Fruit fly (Drosophila melanogaster): ENCODE measurements around the gene IPIP.

Gene IPIP

dm6 chr2L:6078757-6079351 lies 31.1 kb downstream of the IPIP start:
- peak; percentile 57 for TF ChIP-seq psq (GFP tag; optimal IDR thresholded peaks at IDR 0.05)
- no peak for TF ChIP-seq Rel (GFP tag; optimal IDR thresholded peaks at IDR 0.05)
- TF ChIP-seq Rel (tag; optimal IDR thresholded peaks at IDR 0.05), result peak; percentile 17
- TF ChIP-seq CG9705 (GFP tag; optimal IDR thresholded peaks at IDR 0.05), result no peak
- peak; percentile 23 for TF ChIP-seq Sp1 (GFP tag; optimal IDR thresholded peaks at IDR 0.05)
- peak; percentile 30 for TF ChIP-seq Dif (GFP tag; optimal IDR thresholded peaks at IDR 0.05; ENCODE audit: partially characterized antibody)
- peak; percentile 31 for TF ChIP-seq h (GFP tag; optimal IDR thresholded peaks at IDR 0.05)
- TF ChIP-seq tai (GFP tag; optimal IDR thresholded peaks at IDR 0.05), result peak; percentile 95
- TF ChIP-seq dl (GFP tag; optimal IDR thresholded peaks at IDR 0.05; ENCODE audit: insufficient read depth in 1 of 2, partially characterized antibody in 2 of 2), result peak; percentile 0 to 19
- no peak for TF ChIP-seq woc (GFP tag; optimal IDR thresholded peaks at IDR 0.05)
- TF ChIP-seq Mio (GFP tag; optimal IDR thresholded peaks at IDR 0.05), result no peak
- TF ChIP-seq brk (GFP tag; optimal IDR thresholded peaks at IDR 0.05), result no peak
- no peak for TF ChIP-seq N (GFP tag; optimal IDR thresholded peaks at IDR 0.05)

dm6 chr2L:6080329-6080728 lies 32.5 kb downstream of the IPIP start:
- no peak for TF ChIP-seq Dif (GFP tag; optimal IDR thresholded peaks at IDR 0.05; ENCODE audit: partially characterized antibody)
- no peak for TF ChIP-seq Rel (GFP tag; optimal IDR thresholded peaks at IDR 0.05)
- peak; percentile 11 for TF ChIP-seq Rel (tag; optimal IDR thresholded peaks at IDR 0.05)

- no peak for TF ChIP-seq CG32264 (GFP tag; optimal IDR thresholded peaks at IDR 0.05)
- TF ChIP-seq HLH106 (tag; optimal IDR thresholded peaks at IDR 0.05), result peak; percentile 15
- TF ChIP-seq dsf (GFP tag; optimal IDR thresholded peaks at IDR 0.05; ENCODE audit: borderline replicate concordance), result no peak
- TF ChIP-seq Hr78 (GFP tag; optimal IDR thresholded peaks at IDR 0.05), result no peak
- peak; percentile 51 for TF ChIP-seq lola (GFP tag; optimal IDR thresholded peaks at IDR 0.05)
- TF ChIP-seq Dfd (GFP tag; optimal IDR thresholded peaks at IDR 0.05), result no peak
- TF ChIP-seq Mio (GFP tag; optimal IDR thresholded peaks at IDR 0.05), result no peak
- TF ChIP-seq ey (GFP tag; optimal IDR thresholded peaks at IDR 0.05), result no peak
- no peak for TF ChIP-seq GATAd (GFP tag; optimal IDR thresholded peaks at IDR 0.05)
- no peak for TF ChIP-seq OdsH (GFP tag; optimal IDR thresholded peaks at IDR 0.05)
- TF ChIP-seq dmrt93B (GFP tag; optimal IDR thresholded peaks at IDR 0.05), result no peak
- no peak for TF ChIP-seq br (GFP tag; optimal IDR thresholded peaks at IDR 0.05)
- TF ChIP-seq jim (GFP tag; optimal IDR thresholded peaks at IDR 0.05), result no peak
- TF ChIP-seq pan (optimal IDR thresholded peaks at IDR 0.05), result no peak
- peak; percentile 36 for TF ChIP-seq CG9705 (GFP tag; optimal IDR thresholded peaks at IDR 0.05)
- TF ChIP-seq Jra (GFP tag; optimal IDR thresholded peaks at IDR 0.05), result no peak
- peak; percentile 54 for TF ChIP-seq Sp1 (GFP tag; optimal IDR thresholded peaks at IDR 0.05)
- TF ChIP-seq Hnf4 (GFP tag; optimal IDR thresholded peaks at IDR 0.05), result no peak
- TF ChIP-seq rgr (GFP tag; optimal IDR thresholded peaks at IDR 0.05), result no peak
- TF ChIP-seq foxo (GFP tag; optimal IDR thresholded peaks at IDR 0.05), result no peak
- no peak for TF ChIP-seq Abd-B (GFP tag; optimal IDR thresholded peaks at IDR 0.05)
- no peak for TF ChIP-seq Myc (optimal IDR thresholded peaks at IDR 0.05)
- TF ChIP-seq h (GFP tag; optimal IDR thresholded peaks at IDR 0.05), result peak; percentile 5
- TF ChIP-seq CrebA (GFP tag; optimal IDR thresholded peaks at IDR 0.05; ENCODE audit: borderline replicate concordance), result no peak
- TF ChIP-seq usp (GFP tag; optimal IDR thresholded peaks at IDR 0.05), result no peak
- TF ChIP-seq psq (GFP tag; optimal IDR thresholded peaks at IDR 0.05), result peak; percentile 57
- no peak for TF ChIP-seq Rel (GFP tag; optimal IDR thresholded peaks at IDR 0.05)
- TF ChIP-seq Rel (tag; optimal IDR thresholded peaks at IDR 0.05), result peak; percentile 50
- no peak for TF ChIP-seq brk (GFP tag; optimal IDR thresholded peaks at IDR 0.05)
- no peak for TF ChIP-seq N (GFP tag; optimal IDR thresholded peaks at IDR 0.05)
- TF ChIP-seq sage (GFP tag; optimal IDR thresholded peaks at IDR 0.05), result no peak
- no peak for TF ChIP-seq Dif (GFP tag; optimal IDR thresholded peaks at IDR 0.05; ENCODE audit: partially characterized antibody)
- TF ChIP-seq sv (GFP tag; optimal IDR thresholded peaks at IDR 0.05), result no peak
- no peak for TF ChIP-seq fru (GFP tag; optimal IDR thresholded peaks at IDR 0.05)
- TF ChIP-seq tai (GFP tag; optimal IDR thresholded peaks at IDR 0.05), result peak; percentile 49
- peak; percentile 40 for TF ChIP-seq woc (GFP tag; optimal IDR thresholded peaks at IDR 0.05)
- no peak for TF ChIP-seq Hr83 (GFP tag; optimal IDR thresholded peaks at IDR 0.05; ENCODE audit: poor library complexity, severe bottlenecking)
- peak; percentile 9 for TF ChIP-seq Vsx2 (GFP tag; optimal IDR thresholded peaks at IDR 0.05; ENCODE audit: partially characterized antibody)
- TF ChIP-seq dl (GFP tag; optimal IDR thresholded peaks at IDR 0.05; ENCODE audit: insufficient read depth in 1 of 2, partially characterized antibody in 2 of 2), result peak in 1 of 2 experiments; percentile 55
Measured at dm6 chr2L:6081134-6081832, 33.5 kb downstream of the IPIP start.
